Worm (Caenorhabditis elegans) whole organism, young adult: ENCODE measurements around the gene glb-20.

Experiments
- F49E8.2 ChIP-seq: sonication (generic microtip); optimal IDR thresholded peaks from 3 replicates; lab custom pipeline; 2017; ENCODE audit warnings: missing genetic modification characterization, mild to moderate bottlenecking, missing compliant biosample characterization, antibody characterized with exemption, moderate library complexity; ENCODE audit not compliant: insufficient read depth
- dpl-1 ChIP-seq: fragments of 150-350 bp; optimal IDR thresholded peaks from 2 replicates; lab custom pipeline; 2014; ENCODE audit warnings: missing biosample characterization, missing genetic modification reagents, missing genetic modification characterization
- efl-1 ChIP-seq: fragments of 150-350 bp; optimal IDR thresholded peaks from 2 replicates; lab custom pipeline; 2014; ENCODE audit warnings: missing biosample characterization, missing genetic modification reagents, missing genetic modification characterization
- mcd-1 ChIP-seq: fragments of 200-800 bp; sonication (Bioruptor generic); IDR thresholded peaks from 2 replicates; pipeline ENCODE4 v1.3.6; 2022; ENCODE audit warnings: missing genetic modification reagents, missing genetic modification characterization, missing compliant biosample characterization
- pha-4 ChIP-seq: fragments of 150-350 bp; sonication (generic microtip); optimal IDR thresholded peaks from 2 replicates; lab custom pipeline; 2014; ENCODE audit warnings: missing biosample characterization, missing genetic modification reagents, missing genetic modification characterization
- rpc-1 ChIP-seq, 2 experiments: fragments of 150-350 bp in 1 of 2; sonication (generic microtip) in 1 of 2; optimal IDR thresholded peaks; 2 replicates each; lab custom pipeline; 2014 to 2018; ENCODE audit warnings: missing biosample characterization in 1 of 2, missing genetic modification characterization in 1 of 2, missing genetic modification reagents in 1 of 2, missing genotype in 1 of 2
- unc-62 ChIP-seq: fragments of 150-350 bp; optimal IDR thresholded peaks from 2 replicates; lab custom pipeline; 2014; ENCODE audit warnings: missing biosample characterization, missing genetic modification reagents, missing genetic modification characterization

- TF ChIP-seq rpc-1 (optimal IDR thresholded peaks at IDR 0.05; lab: Kevin White, UChicago) (no peak), rpc-1 (tag; optimal IDR thresholded peaks at IDR 0.05; lab: Kevin White, UChicago) (no peak), pha-4 (tag; lab: Kevin White, UChicago) (no peak), efl-1 (GFP tag; lab: Kevin White, UChicago) (no peak), F49E8.2 (no peak), dpl-1 (no peak), mcd-1 (no peak), unc-62 (GFP tag; lab: Kevin White, UChicago) (no peak)
Observed at ce11 chrX:13542236-13542635, 13.7 kb downstream of the glb-20 start, which contains the start of gene cah-4.
